Fruit fly (Drosophila melanogaster) whole organism, embryonic: ENCODE data around the gene Ntf-2r.

Experiments
- CG10147 ChIP-seq: fragments of 200-800 bp; sonication (Bioruptor generic); optimal IDR thresholded peaks from 2 replicates; lab custom pipeline; 2019; ENCODE audit warnings: missing biosample characterization, mild to moderate bottlenecking, missing genetic modification characterization, moderate library complexity
- CG10209 ChIP-seq: fragments of 200-800 bp; sonication (Bioruptor generic); optimal IDR thresholded peaks from 3 replicates; lab custom pipeline; 2017; ENCODE audit warnings: missing biosample characterization, mild to moderate bottlenecking, missing genetic modification characterization, missing genetic modification reagents
- CG12744 ChIP-seq: fragments of 200-800 bp; sonication (Bioruptor generic); optimal IDR thresholded peaks from 2 replicates; lab custom pipeline; 2016; ENCODE audit warnings: missing biosample characterization, missing genetic modification characterization
- CG14667 ChIP-seq: fragments of 200-800 bp; sonication (Bioruptor generic); IDR thresholded peaks from 2 replicates; pipeline ENCODE4 v1.3.6; 2022; ENCODE audit warnings: missing biosample characterization, missing genetic modification characterization
- CG17385 ChIP-seq: fragments of 200-800 bp; sonication (Bioruptor generic); optimal IDR thresholded peaks from 3 replicates; lab custom pipeline; 2018; ENCODE audit warnings: missing biosample characterization, mild to moderate bottlenecking, missing genetic modification characterization
- CG18619 ChIP-seq: fragments of 200-800 bp; sonication (Bioruptor generic); optimal IDR thresholded peaks from 3 replicates; lab custom pipeline; 2017; ENCODE audit warnings: missing biosample characterization, mild to moderate bottlenecking, missing genetic modification characterization
- CG2129 ChIP-seq: fragments of 200-800 bp; sonication (Bioruptor generic); IDR thresholded peaks from 2 replicates; pipeline ENCODE4 v1.3.6; 2022; ENCODE audit warnings: missing biosample characterization, missing genetic modification characterization; ENCODE audit not compliant: partially characterized antibody
- CG30431 ChIP-seq: fragments of 200-800 bp; sonication (Bioruptor generic); optimal IDR thresholded peaks from 2 replicates; lab custom pipeline; 2017; ENCODE audit warnings: missing biosample characterization, missing genetic modification characterization
- CG3281 ChIP-seq: fragments of 200-800 bp; sonication (Bioruptor generic); optimal IDR thresholded peaks from 3 replicates; lab custom pipeline; 2017; ENCODE audit warnings: missing biosample characterization, mild to moderate bottlenecking, missing genetic modification characterization
- CG4707 ChIP-seq: fragments of 200-800 bp; sonication (Bioruptor generic); optimal IDR thresholded peaks from 2 replicates; lab custom pipeline; 2018; ENCODE audit warnings: missing biosample characterization, mild to moderate bottlenecking, missing genetic modification characterization, moderate library complexity
- CG4730 ChIP-seq: fragments of 200-800 bp; sonication (Bioruptor generic); IDR thresholded peaks from 2 replicates; pipeline ENCODE4 v1.3.6; 2022; ENCODE audit warnings: missing biosample characterization, missing genetic modification characterization
- CG5953 ChIP-seq: fragments of 200-800 bp; sonication (Bioruptor generic); IDR thresholded peaks from 2 replicates; pipeline ENCODE4 v1.3.6; 2022; ENCODE audit warnings: missing biosample characterization, missing genetic modification characterization
- CG6689 ChIP-seq: fragments of 200-800 bp; sonication (Bioruptor generic); IDR thresholded peaks from 2 replicates; pipeline ENCODE4 v1.3.6; 2022; ENCODE audit warnings: missing biosample characterization, missing genetic modification characterization
- CG7786 ChIP-seq: fragments of 200-800 bp; sonication (Bioruptor generic); optimal IDR thresholded peaks from 2 replicates; lab custom pipeline; 2016; ENCODE audit warnings: missing biosample characterization, missing genetic modification characterization
- CG8089 ChIP-seq: fragments of 200-800 bp; sonication (Bioruptor generic); optimal IDR thresholded peaks from 3 replicates; lab custom pipeline; 2016; ENCODE audit warnings: missing biosample characterization, missing genetic modification characterization
- CG8290 ChIP-seq, 3 experiments: fragments of 200-800 bp; sonication (Bioruptor generic); optimal IDR thresholded peaks; 2 replicates each; lab custom pipeline; 2016 to 2019; ENCODE audit warnings: missing biosample characterization in 3 of 3, missing genetic modification characterization in 3 of 3, mild to moderate bottlenecking in 2 of 3, moderate library complexity in 1 of 3
- CG8944 ChIP-seq: fragments of 200-800 bp; sonication (Bioruptor generic); optimal IDR thresholded peaks from 3 replicates; lab custom pipeline; 2016; ENCODE audit warnings: missing biosample characterization, missing genetic modification characterization
- CG9727 ChIP-seq: fragments of 200-800 bp; sonication (Bioruptor generic); optimal IDR thresholded peaks from 3 replicates; lab custom pipeline; 2017; ENCODE audit warnings: missing biosample characterization, mild to moderate bottlenecking, missing genetic modification characterization
- CG9797 ChIP-seq: fragments of 200-800 bp; sonication (Bioruptor generic); optimal IDR thresholded peaks from 3 replicates; lab custom pipeline; 2018; ENCODE audit warnings: missing biosample characterization, mild to moderate bottlenecking, missing genetic modification characterization
- CHES-1-like ChIP-seq: fragments of 200-800 bp; sonication (Bioruptor generic); optimal IDR thresholded peaks from 2 replicates; lab custom pipeline; 2016; ENCODE audit warnings: missing biosample characterization, missing genetic modification characterization
- D19A ChIP-seq: fragments of 200-800 bp; optimal IDR thresholded peaks from 3 replicates; lab custom pipeline; 2019; ENCODE audit warnings: missing biosample characterization, mild to moderate bottlenecking, missing genetic modification characterization, moderate library complexity
- Gug ChIP-seq: fragments of 200-800 bp; sonication (Bioruptor generic); IDR thresholded peaks from 4 replicates; pipeline ENCODE4 v1.3.6; 2022; ENCODE audit warnings: missing biosample characterization, missing genetic modification characterization
- H2.0 ChIP-seq: fragments of 200-800 bp; sonication (Bioruptor generic); IDR thresholded peaks from 2 replicates; pipeline ENCODE4 v1.3.6; 2022; ENCODE audit warnings: missing biosample characterization, missing genetic modification characterization
- Hey ChIP-seq: fragments of 200-800 bp; sonication (Bioruptor generic); optimal IDR thresholded peaks from 3 replicates; lab custom pipeline; 2018; ENCODE audit warnings: missing biosample characterization, mild to moderate bottlenecking, missing genetic modification characterization
- Nf-YC ChIP-seq: fragments of 200-800 bp; optimal IDR thresholded peaks from 3 replicates; lab custom pipeline; 2019; ENCODE audit warnings: missing biosample characterization, mild to moderate bottlenecking, missing genetic modification characterization, moderate library complexity
- Optix ChIP-seq: fragments of 200-800 bp; sonication (Bioruptor generic); IDR thresholded peaks from 3 replicates; pipeline ENCODE4 v1.3.6; 2022; ENCODE audit warnings: missing biosample characterization, missing genetic modification characterization
- aop ChIP-seq: fragments of 200-800 bp; sonication (Bioruptor generic); IDR thresholded peaks from 2 replicates; pipeline ENCODE4 v1.3.6; 2022; ENCODE audit warnings: missing biosample characterization, missing genetic modification characterization
- bab2 ChIP-seq: fragments of 200-800 bp; sonication (Bioruptor generic); optimal IDR thresholded peaks from 2 replicates; lab custom pipeline; 2016; ENCODE audit warnings: missing biosample characterization, missing genetic modification characterization
- bigmax ChIP-seq: fragments of 200-800 bp; sonication (Bioruptor generic); optimal IDR thresholded peaks from 2 replicates; lab custom pipeline; 2018; ENCODE audit warnings: missing biosample characterization, mild to moderate bottlenecking, missing genetic modification characterization
- cas ChIP-seq: fragments of 200-800 bp; sonication (Bioruptor generic); IDR thresholded peaks from 2 replicates; pipeline ENCODE4 v1.3.6; 2022; ENCODE audit warnings: missing biosample characterization, missing genetic modification characterization
- chinmo ChIP-seq: fragments of 200-800 bp; sonication (Bioruptor generic); IDR thresholded peaks from 4 replicates; pipeline ENCODE4 v1.3.6; 2022; ENCODE audit warnings: missing biosample characterization, missing genetic modification characterization; ENCODE audit not compliant: partially characterized antibody
- ci ChIP-seq: fragments of 200-800 bp; sonication (Bioruptor generic); IDR thresholded peaks from 3 replicates; pipeline ENCODE4 v1.3.6; 2022; ENCODE audit warnings: missing biosample characterization, missing genetic modification characterization
- dpn ChIP-seq, 2 experiments: fragments of 200-800 bp; sonication (Bioruptor generic); optimal IDR thresholded peaks; 3 replicates each; lab custom pipeline; 2016; ENCODE audit warnings: missing biosample characterization in 2 of 2, missing genetic modification characterization in 2 of 2
- en ChIP-seq: fragments of 200-800 bp; sonication (Bioruptor generic); optimal IDR thresholded peaks from 2 replicates; lab custom pipeline; 2016; ENCODE audit warnings: missing biosample characterization, missing genetic modification characterization
- eyg ChIP-seq: fragments of 200-800 bp; sonication (Bioruptor generic); optimal IDR thresholded peaks from 3 replicates; lab custom pipeline; 2016; ENCODE audit warnings: missing biosample characterization, missing genetic modification characterization
- gcm ChIP-seq: fragments of 200-800 bp; sonication (Bioruptor generic); optimal IDR thresholded peaks from 2 replicates; lab custom pipeline; 2019; ENCODE audit warnings: missing biosample characterization, mild to moderate bottlenecking, missing genetic modification characterization, moderate library complexity
- her ChIP-seq: fragments of 200-800 bp; sonication (Bioruptor generic); optimal IDR thresholded peaks from 2 replicates; lab custom pipeline; 2016; ENCODE audit warnings: missing biosample characterization, missing genetic modification characterization
- lilli ChIP-seq: fragments of 200-800 bp; sonication (Bioruptor generic); optimal IDR thresholded peaks from 3 replicates; lab custom pipeline; 2016; ENCODE audit warnings: missing biosample characterization, missing genetic modification characterization
- lmd ChIP-seq: fragments of 200-800 bp; sonication (Bioruptor generic); IDR thresholded peaks from 2 replicates; pipeline ENCODE4 v1.3.6; 2022; ENCODE audit warnings: missing biosample characterization, missing genetic modification characterization
- luna ChIP-seq: fragments of 200-800 bp; sonication (Bioruptor generic); optimal IDR thresholded peaks from 2 replicates; lab custom pipeline; 2016; ENCODE audit warnings: missing biosample characterization, missing genetic modification characterization
- nau ChIP-seq: fragments of 200-800 bp; sonication (Bioruptor generic); optimal IDR thresholded peaks from 3 replicates; lab custom pipeline; 2017; ENCODE audit warnings: missing biosample characterization, mild to moderate bottlenecking, missing genetic modification characterization, missing genetic modification reagents
- otp ChIP-seq: fragments of 200-800 bp; sonication (Bioruptor generic); IDR thresholded peaks from 3 replicates; pipeline ENCODE4, ENCODE4 v1.3.6; 2022; ENCODE audit warnings: missing biosample characterization, missing genetic modification characterization
- p53 ChIP-seq: fragments of 200-800 bp; sonication (Bioruptor generic); optimal IDR thresholded peaks from 2 replicates; lab custom pipeline; 2016; ENCODE audit warnings: missing biosample characterization, missing genetic modification characterization
- pb ChIP-seq: fragments of 200-800 bp; sonication (Bioruptor generic); optimal IDR thresholded peaks from 3 replicates; lab custom pipeline; 2016; ENCODE audit warnings: missing biosample characterization, missing genetic modification characterization
- pita ChIP-seq: fragments of 200-800 bp; sonication (Bioruptor generic); optimal IDR thresholded peaks from 2 replicates; lab custom pipeline; 2017; ENCODE audit warnings: missing biosample characterization, mild to moderate bottlenecking, missing genetic modification characterization
- prd ChIP-seq, 3 experiments: fragments of >200 bp in 2 of 3; fragments of 200-800 bp in 1 of 3; sonication (Bioruptor generic) in 1 of 3; optimal IDR thresholded peaks in 2 of 3; IDR thresholded peaks in 1 of 3; 2 replicates in 2 of 3; 3 replicates in 1 of 3; pipeline versions ENCODE4 v1.3.6 to Lab custom; 2017 to 2022; ENCODE audit warnings: missing biosample characterization in 1 of 3, missing genetic modification characterization in 1 of 3
- ranshi ChIP-seq: fragments of 200-800 bp; sonication (Bioruptor generic); IDR thresholded peaks from 2 replicates; pipeline ENCODE4 v1.3.6; 2022; ENCODE audit warnings: missing biosample characterization, missing genetic modification characterization
- stc ChIP-seq: fragments of 200-800 bp; sonication (Bioruptor generic); IDR thresholded peaks from 2 replicates; pipeline ENCODE4 v1.3.6; 2022; ENCODE audit warnings: missing biosample characterization, missing genetic modification characterization
- tgo ChIP-seq: fragments of 200-800 bp; sonication (Bioruptor generic); IDR thresholded peaks from 3 replicates; pipeline ENCODE4 v1.3.6; 2022; ENCODE audit warnings: missing biosample characterization, missing genetic modification characterization

Ntf-2r gene

dm6 chr2L:18442903-18443608 lies 11.4 kb upstream of the Ntf-2r start, which contains the start of gene RpS26 (continued):
- TF ChIP-seq p53 (peak; percentile 52), CG9797 (peak; percentile 83), Gug (GFP tag; lab: Robert Waterston, UW) (no peak), CG3281 (GFP tag; lab: Kevin White, UChicago) (peak; percentile 45), CG5953 (GFP tag; lab: Robert Waterston, UW) (no peak), ranshi (no peak; the same call in 1 of the 2 replicates), stc (0 out of 2 replicates have a peak, but pooled peaks have one; percentile 26), her (GFP tag; lab: Kevin White, UChicago) (no peak), cas (no peak), CG8089 (GFP tag; lab: Kevin White, UChicago) (no peak), bigmax (GFP tag; lab: Kevin White, UChicago) (no peak), Hey (tag; lab: Kevin White, UChicago) (no peak), CG8290 (GFP tag; optimal IDR thresholded peaks at IDR 0.05; lab: Kevin White, UChicago) (peak; percentile 46), CG8290 (tag; optimal IDR thresholded peaks at IDR 0.05; lab: Kevin White, UChicago) (peak in 1 of 2 experiments; percentile 59), lmd (GFP tag; lab: Robert Waterston, UW) (peak; percentile 61), CG4730 (GFP tag; lab: Robert Waterston, UW) (peak; percentile 15; the same call in 1 of the 2 replicates), eyg (GFP tag; lab: Kevin White, UChicago) (no peak), otp (GFP tag; lab: Robert Waterston, UW) (peak; percentile 46; the same call in 2 of the 3 replicates), nau (GFP tag; lab: Kevin White, UChicago) (no peak), prd (optimal IDR thresholded peaks at IDR 0.05; lab: Kevin White, UChicago) (no peak), prd (GFP tag; IDR thresholded peaks at IDR 0.05; lab: Robert Waterston, UW) (peak; percentile 56; the same call in 2 of the 3 replicates), aop (GFP tag; lab: Robert Waterston, UW) (no peak), CG10147 (no peak), CG10209 (GFP tag; lab: Kevin White, UChicago) (peak; percentile 42), en (GFP tag; lab: Kevin White, UChicago) (no peak), CG12744 (no peak), luna (GFP tag; lab: Kevin White, UChicago) (no peak), dpn (GFP tag; optimal IDR thresholded peaks at IDR 0.05; lab: Kevin White, UChicago) (peak; percentile 42 to 70), CG2129 (GFP tag; lab: Robert Waterston, UW) (no peak), D19A (peak; percentile 38), CG4707 (GFP tag; lab: Kevin White, UChicago) (no peak), tgo (no peak; the same call in 2 of the 3 replicates), CHES-1-like (GFP tag; lab: Kevin White, UChicago) (no peak), Nf-YC (tag; lab: Kevin White, UChicago) (no peak), CG18619 (GFP tag; lab: Kevin White, UChicago) (peak; percentile 68), gcm (GFP tag; lab: Kevin White, UChicago) (no peak), CG30431 (GFP tag; lab: Kevin White, UChicago) (peak; percentile 52), pb (no peak), pita (GFP tag; lab: Kevin White, UChicago) (no peak), chinmo (GFP tag; lab: Robert Waterston, UW) (no peak), CG9727 (GFP tag; lab: Kevin White, UChicago) (peak; percentile 80), lilli (GFP tag; lab: Kevin White, UChicago) (peak; percentile 58), CG7786 (peak; percentile 16), H2.0 (peak; percentile 37; the same call in 1 of the 2 replicates), CG14667 (no peak), ci (GFP tag; lab: Robert Waterston, UW) (peak; percentile 73; the same call in 2 of the 3 replicates), bab2 (GFP tag; lab: Kevin White, UChicago) (peak; percentile 39), CG8944 (GFP tag; lab: Kevin White, UChicago) (peak; percentile 12), CG17385 (GFP tag; lab: Kevin White, UChicago) (peak; percentile 27), CG6689 (GFP tag; lab: Robert Waterston, UW) (peak; percentile 41), Optix (GFP tag; lab: Robert Waterston, UW) (no peak)
